Worm (Caenorhabditis elegans): ENCODE results near the gene F53E10.1.

F53E10.1 gene

ce11 chrV:2580598-2580997 is 34.5 kb upstream of the F53E10.1 start, which contains the start of gene C29G2.3:
C29G2.3 (plus strand) TSS chrV:2580898.
- no peak for TF ChIP-seq hlh-26 (GFP tag; conservative IDR thresholded peaks at IDR 0.05)
- TF ChIP-seq B0261.1 (tag; optimal IDR thresholded peaks at IDR 0.05): no peak
- no peak for TF ChIP-seq sdz-38 (tag; optimal IDR thresholded peaks at IDR 0.05)
- TF ChIP-seq ets-4 (GFP tag; optimal IDR thresholded peaks at IDR 0.05): no peak
- TF ChIP-seq somi-1 (GFP tag; optimal IDR thresholded peaks at IDR 0.05): no peak
- no peak for TF ChIP-seq pha-4 (tag; optimal IDR thresholded peaks at IDR 0.05)
- no peak for TF ChIP-seq cebp-1 (GFP tag; IDR thresholded peaks at IDR 0.05)
- TF ChIP-seq cebp-1 (tag; optimal IDR thresholded peaks at IDR 0.05): no peak
- no peak for TF ChIP-seq ceh-40 (GFP tag; IDR thresholded peaks at IDR 0.05)
- TF ChIP-seq mel-28 (tag; optimal IDR thresholded peaks at IDR 0.05; ENCODE audit: borderline replicate concordance): no peak
- TF ChIP-seq ceh-58 (GFP tag; IDR thresholded peaks at IDR 0.05): no peak
- no peak for TF ChIP-seq B0019.2 (GFP tag; conservative IDR thresholded peaks at IDR 0.05)
- no peak for TF ChIP-seq dpl-1 (GFP tag; optimal IDR thresholded peaks at IDR 0.05)
- TF ChIP-seq T07F8.4 (tag; optimal IDR thresholded peaks at IDR 0.05): no peak
- TF ChIP-seq attf-5 (GFP tag; optimal IDR thresholded peaks at IDR 0.05): no peak
- TF ChIP-seq nhr-90 (tag; optimal IDR thresholded peaks at IDR 0.05): no peak
- TF ChIP-seq egrh-3 (GFP tag; IDR thresholded peaks at IDR 0.05): no peak
- TF ChIP-seq ceh-79 (tag; optimal IDR thresholded peaks at IDR 0.05): no peak

- TF ChIP-seq nhr-80 (tag; optimal IDR thresholded peaks at IDR 0.05) (peak; percentile 42), Y95B8A.8 (GFP tag; IDR thresholded peaks at IDR 0.05) (no peak)
Observed at ce11 chrV:2585727-2586126, 29.4 kb upstream of the F53E10.1 start, which contains the start of gene C29G2.6. C29G2.6 (minus strand) TSS chrV:2585908.

DNA sequence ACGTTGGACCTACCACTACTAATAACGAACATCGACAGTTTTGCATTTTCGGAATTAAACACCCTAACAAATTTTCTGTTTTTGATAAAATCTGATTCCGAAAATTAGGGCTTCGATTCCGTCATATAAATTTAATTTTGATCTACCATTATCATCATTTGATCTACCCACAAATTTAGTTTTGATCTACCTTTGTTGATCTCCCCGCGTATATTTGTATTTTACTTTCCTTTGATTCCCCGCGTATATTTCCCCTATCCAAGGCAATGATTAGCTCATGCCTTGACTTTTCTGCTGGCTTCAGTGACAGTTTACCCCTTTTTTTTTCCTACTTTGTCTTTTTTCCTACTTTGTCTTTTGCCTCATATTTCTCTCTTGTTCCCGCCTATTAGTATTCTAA is 25.3 kb upstream of the F53E10.1 start:
- TF ChIP-seq cebp-2 (GFP tag; IDR thresholded peaks at IDR 0.05) (no peak), cebp-1 (GFP tag; IDR thresholded peaks at IDR 0.05) (no peak), cebp-1 (tag; optimal IDR thresholded peaks at IDR 0.05) (no peak), him-1 (tag; optimal IDR thresholded peaks at IDR 0.05) (no peak), lsy-27 (tag; optimal IDR thresholded peaks at IDR 0.05; ENCODE audit: borderline replicate concordance, insufficient read depth) (no peak), ztf-18 (tag; optimal IDR thresholded peaks at IDR 0.05) (no peak), xnd-1 (tag; optimal IDR thresholded peaks at IDR 0.05) (peak; percentile 30), madf-10 (tag; optimal IDR thresholded peaks at IDR 0.05) (no peak), nhr-80 (tag; optimal IDR thresholded peaks at IDR 0.05) (no peak), mes-4 (tag; optimal IDR thresholded peaks at IDR 0.05) (no peak), tbp1 (GFP tag; optimal IDR thresholded peaks at IDR 0.05) (no peak), snpc-1.1 (tag; optimal IDR thresholded peaks at IDR 0.05; ENCODE audit: insufficient read depth) (no peak), C06A6.2 (GFP tag; conservative IDR thresholded peaks at IDR 0.05) (no peak), Y95B8A.8 (GFP tag; IDR thresholded peaks at IDR 0.05) (no peak), ccch-3 (GFP tag; optimal IDR thresholded peaks at IDR 0.05) (no peak), Y79H2A.3 (GFP tag; conservative IDR thresholded peaks at IDR 0.05) (no peak), K12H6.12 (tag; optimal IDR thresholded peaks at IDR 0.05) (no peak), sea-2 (GFP tag; IDR thresholded peaks at IDR 0.05) (no peak), madf-8 (GFP tag; conservative IDR thresholded peaks at IDR 0.05) (peak; percentile 55), Y56A3A.18 (GFP tag; IDR thresholded peaks at IDR 0.05) (no peak), madf-6 (GFP tag; IDR thresholded peaks at IDR 0.05) (peak; percentile 78), unc-62 (GFP tag; optimal IDR thresholded peaks at IDR 0.05) (no peak), ceh-40 (GFP tag; IDR thresholded peaks at IDR 0.05) (no peak), hsf-1 (GFP tag; IDR thresholded peaks at IDR 0.05) (no peak), nhr-179 (tag; optimal IDR thresholded peaks at IDR 0.05) (no peak), lsl-1 (GFP tag; optimal IDR thresholded peaks at IDR 0.05) (no peak), Y53F4B.3 (GFP tag; IDR thresholded peaks at IDR 0.05) (no peak), hlh-26 (GFP tag; conservative IDR thresholded peaks at IDR 0.05) (no peak), F33H1.4 (GFP tag; IDR thresholded peaks at IDR 0.05) (no peak), aptf-2 (GFP tag; conservative IDR thresholded peaks at IDR 0.05) (no peak), fkh-3 (tag; optimal IDR thresholded peaks at IDR 0.05) (no peak), mcd-1 (GFP tag; IDR thresholded peaks at IDR 0.05) (no peak), pbrm-1 (GFP tag; IDR thresholded peaks at IDR 0.05) (no peak)
